Fruit fly (Drosophila melanogaster): Measurements from ENCODE around the gene beat-Vc.

- no peak for TF ChIP-seq CG15710 (tag; optimal IDR thresholded peaks at IDR 0.05)
- TF ChIP-seq CG12605 (GFP tag; IDR thresholded peaks at IDR 0.05): no peak
- TF ChIP-seq CG8301 (tag; optimal IDR thresholded peaks at IDR 0.05): no peak
- TF ChIP-seq rn (GFP tag; IDR thresholded peaks at IDR 0.05): no peak
Observed at dm6 chr3R:12700454-12700853, 82.6 kb downstream of the beat-Vc start.
